Fruit fly (Drosophila melanogaster): ENCODE results near the gene CG4995.

CG4995 gene

DNA sequence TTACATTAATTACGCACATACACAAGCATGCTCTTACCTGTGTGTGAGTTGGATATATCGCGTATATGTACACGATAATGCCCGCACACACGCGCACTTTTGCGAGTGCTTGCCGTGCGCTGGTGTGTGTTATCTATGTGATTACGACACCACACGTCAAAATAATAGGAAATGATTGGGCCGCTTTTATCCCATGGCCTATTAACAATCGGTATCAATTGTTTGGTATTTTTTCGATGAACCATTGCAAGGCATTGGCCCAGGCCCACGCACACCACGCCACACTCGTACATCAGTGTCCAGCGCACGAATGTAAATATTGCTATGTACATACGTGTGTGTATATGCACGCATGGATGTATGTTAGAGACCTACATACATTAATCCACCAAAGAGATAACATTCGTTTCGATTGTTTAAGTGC, 12.6 kb downstream of the CG4995 start (continued):
- TF ChIP-seq fd3F (GFP tag; optimal IDR thresholded peaks at IDR 0.05) (peak; percentile 24), CG13424 (tag; optimal IDR thresholded peaks at IDR 0.05) (peak; percentile 56), CG18476 (GFP tag; optimal IDR thresholded peaks at IDR 0.05) (no peak), B-H1 (GFP tag; IDR thresholded peaks at IDR 0.05) (no peak), wek (GFP tag; optimal IDR thresholded peaks at IDR 0.05) (peak; percentile 80), Lhr (GFP tag; optimal IDR thresholded peaks at IDR 0.05) (peak; percentile 24), ato (GFP tag; IDR thresholded peaks at IDR 0.05; ENCODE audit: partially characterized antibody) (peak; percentile 13; the same call in 1 of the 2 replicates), tll (GFP tag; optimal IDR thresholded peaks at IDR 0.05) (no peak), TFAM (GFP tag; optimal IDR thresholded peaks at IDR 0.05) (no peak), Asciz (GFP tag; optimal IDR thresholded peaks at IDR 0.05) (peak; percentile 69), tgo (GFP tag; IDR thresholded peaks at IDR 0.05) (no peak; the same call in 2 of the 3 replicates), ase (GFP tag; IDR thresholded peaks at IDR 0.05) (no peak), Abd-B (GFP tag; optimal IDR thresholded peaks at IDR 0.05) (no peak), gsb-n (tag; optimal IDR thresholded peaks at IDR 0.05) (peak; percentile 59), lab (GFP tag; optimal IDR thresholded peaks at IDR 0.05) (peak; percentile 93), ind (GFP tag; optimal IDR thresholded peaks at IDR 0.05) (peak; percentile 9), toy (GFP tag; IDR thresholded peaks at IDR 0.05) (no peak), zen2 (GFP tag; IDR thresholded peaks at IDR 0.05; ENCODE audit: partially characterized antibody) (no peak; the same call in 2 of the 3 replicates), jing (GFP tag; optimal IDR thresholded peaks at IDR 0.05) (no peak), dati (GFP tag; IDR thresholded peaks at IDR 0.05) (no peak), cg (GFP tag; optimal IDR thresholded peaks at IDR 0.05) (peak; percentile 100), CG10959 (GFP tag; IDR thresholded peaks at IDR 0.05) (no peak), Dad (GFP tag; optimal IDR thresholded peaks at IDR 0.05) (peak; percentile 17), CG42726 (GFP tag; IDR thresholded peaks at IDR 0.05; ENCODE audit: partially characterized antibody) (peak; percentile 28; the same call in 1 of the 2 replicates), CG31388 (GFP tag; optimal IDR thresholded peaks at IDR 0.05) (no peak), CG18599 (GFP tag; optimal IDR thresholded peaks at IDR 0.05) (peak; percentile 84), CG3407 (GFP tag; optimal IDR thresholded peaks at IDR 0.05) (peak; percentile 60), wdn (GFP tag; IDR thresholded peaks at IDR 0.05) (0 out of 2 replicates have a peak, but pooled peaks have one; percentile 38), Awh (GFP tag; IDR thresholded peaks at IDR 0.05) (peak; percentile 78; the same call in 1 of the 2 replicates), CG4730 (GFP tag; IDR thresholded peaks at IDR 0.05) (no peak), al (GFP tag; IDR thresholded peaks at IDR 0.05) (no peak), CG11504 (tag; optimal IDR thresholded peaks at IDR 0.05) (no peak), CG13775 (GFP tag; optimal IDR thresholded peaks at IDR 0.05) (peak; percentile 50), pzg (GFP tag; optimal IDR thresholded peaks at IDR 0.05) (peak; percentile 58), mld (GFP tag; IDR thresholded peaks at IDR 0.05; ENCODE audit: partially characterized antibody) (no peak), CG4404 (GFP tag; IDR thresholded peaks at IDR 0.05) (no peak), CG6854 (GFP tag; optimal IDR thresholded peaks at IDR 0.05) (peak; percentile 71), dysf (GFP tag; IDR thresholded peaks at IDR 0.05) (no peak; the same call in 2 of the 3 replicates), lmd (GFP tag; IDR thresholded peaks at IDR 0.05) (no peak), CG18011 (GFP tag; optimal IDR thresholded peaks at IDR 0.05) (peak; percentile 34), sd (tag; optimal IDR thresholded peaks at IDR 0.05) (peak; percentile 93), CG8944 (GFP tag; optimal IDR thresholded peaks at IDR 0.05) (no peak), CG31441 (GFP tag; IDR thresholded peaks at IDR 0.05) (peak; percentile 49), tin (GFP tag; optimal IDR thresholded peaks at IDR 0.05) (peak; percentile 38), MTF-1 (GFP tag; optimal IDR thresholded peaks at IDR 0.05; ENCODE audit: borderline replicate concordance) (peak; percentile 74), CG6791 (GFP tag; IDR thresholded peaks at IDR 0.05; ENCODE audit: partially characterized antibody) (no peak; the same call in 2 of the 3 replicates), nerfin-2 (GFP tag; IDR thresholded peaks at IDR 0.05; ENCODE audit: partially characterized antibody) (no peak), NFAT (GFP tag; IDR thresholded peaks at IDR 0.05) (peak; percentile 70; the same call in 1 of the 2 replicates), oc (tag; optimal IDR thresholded peaks at IDR 0.05) (peak; percentile 91)
